Fruit fly (Drosophila melanogaster): ENCODE data around the gene CG14369.

CG14369 gene

DNA sequence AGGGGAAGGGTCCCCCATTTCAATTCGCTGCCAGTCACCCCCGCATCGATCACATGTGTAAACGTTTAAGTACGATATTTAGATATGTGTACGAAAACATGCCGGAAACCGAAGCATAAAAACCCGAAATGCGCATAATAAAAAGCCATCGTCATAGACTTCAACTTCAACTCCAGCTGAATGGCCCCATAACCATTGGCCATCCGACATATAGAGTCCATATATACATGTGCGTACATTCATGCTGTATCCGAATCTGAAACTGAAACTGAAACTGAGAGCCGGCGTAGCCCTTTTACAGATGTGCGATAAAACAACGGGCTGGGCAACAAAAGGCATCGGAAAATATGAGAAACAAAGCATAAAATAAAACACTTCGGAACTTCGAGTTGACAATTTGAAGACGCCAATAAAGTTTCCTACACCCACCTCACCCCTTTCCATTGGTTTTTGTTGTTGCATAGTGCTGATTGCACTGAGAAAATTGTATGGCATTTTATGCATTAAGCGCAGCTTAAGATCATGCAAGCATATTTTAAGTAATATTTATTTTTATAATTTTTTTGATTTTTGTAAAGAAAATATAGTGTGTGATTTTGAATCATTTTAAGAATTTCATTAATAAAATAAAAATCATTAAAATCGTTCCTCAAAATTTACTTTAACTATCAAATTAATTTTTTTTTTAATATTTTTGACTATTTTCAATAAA lies 44.6 kb downstream of the CG14369 start (continued):
- peak; percentile 68 for TF ChIP-seq CG31441 (GFP tag; IDR thresholded peaks at IDR 0.05)
- TF ChIP-seq Hmx (GFP tag; optimal IDR thresholded peaks at IDR 0.05) = no peak
- no peak for TF ChIP-seq zen2 (GFP tag; IDR thresholded peaks at IDR 0.05; ENCODE audit: partially characterized antibody)
- no peak for TF ChIP-seq chif (GFP tag; optimal IDR thresholded peaks at IDR 0.05)
- peak; percentile 47 for TF ChIP-seq grn (GFP tag; optimal IDR thresholded peaks at IDR 0.05)
- no peak for TF ChIP-seq CG3838 (GFP tag; optimal IDR thresholded peaks at IDR 0.05)
- TF ChIP-seq unpg (GFP tag; optimal IDR thresholded peaks at IDR 0.05) = peak; percentile 28
- no peak for TF ChIP-seq run (tag; optimal IDR thresholded peaks at IDR 0.05)
- TF ChIP-seq CG7786 (GFP tag; optimal IDR thresholded peaks at IDR 0.05) = no peak
- TF ChIP-seq CG15601 (tag; optimal IDR thresholded peaks at IDR 0.05) = peak; percentile 9
- no peak for TF ChIP-seq CG3281 (GFP tag; optimal IDR thresholded peaks at IDR 0.05)
- no peak for TF ChIP-seq sima (GFP tag; optimal IDR thresholded peaks at IDR 0.05)
- no peak for TF ChIP-seq h (optimal IDR thresholded peaks at IDR 0.05)
- TF ChIP-seq HLH4C (GFP tag; IDR thresholded peaks at IDR 0.05; ENCODE audit: partially characterized antibody) = no peak
- TF ChIP-seq Doc2 (GFP tag; IDR thresholded peaks at IDR 0.05) = no peak
- no peak for TF ChIP-seq E2f1 (GFP tag; IDR thresholded peaks at IDR 0.05)
- TF ChIP-seq CG11456 (GFP tag; IDR thresholded peaks at IDR 0.05) = 0 out of 3 replicates have a peak, but pooled peaks have one; percentile 46
- TF ChIP-seq bsh (GFP tag; optimal IDR thresholded peaks at IDR 0.05) = peak in 1 of 2 experiments; percentile 11
- 0 out of 2 replicates have a peak, but pooled peaks have one; percentile 18 for TF ChIP-seq HLH3B (GFP tag; IDR thresholded peaks at IDR 0.05)
- peak; percentile 63 for TF ChIP-seq CG11504 (tag; optimal IDR thresholded peaks at IDR 0.05)
- TF ChIP-seq Sox102F (GFP tag; optimal IDR thresholded peaks at IDR 0.05) = peak; percentile 34
- TF ChIP-seq BEAF-32 (GFP tag; optimal IDR thresholded peaks at IDR 0.05) = no peak
- no peak for TF ChIP-seq Sin3A (optimal IDR thresholded peaks at IDR 0.05)
- no peak for TF ChIP-seq Fer1 (GFP tag; optimal IDR thresholded peaks at IDR 0.05)
- no peak for TF ChIP-seq CG12942 (GFP tag; optimal IDR thresholded peaks at IDR 0.05)
- no peak for TF ChIP-seq corto (GFP tag; optimal IDR thresholded peaks at IDR 0.05)
- TF ChIP-seq CG8388 (GFP tag; optimal IDR thresholded peaks at IDR 0.05) = peak; percentile 13
- peak; percentile 25 for TF ChIP-seq trem (tag; optimal IDR thresholded peaks at IDR 0.05)
- peak; percentile 38 for TF ChIP-seq PHDP (tag; optimal IDR thresholded peaks at IDR 0.05)
- TF ChIP-seq ftz-f1 (GFP tag; optimal IDR thresholded peaks at IDR 0.05) = no peak
- TF ChIP-seq gsb-n (tag; optimal IDR thresholded peaks at IDR 0.05) = peak; percentile 43
- TF ChIP-seq CG6254 (GFP tag; optimal IDR thresholded peaks at IDR 0.05) = peak; percentile 31
- TF ChIP-seq grau (tag; optimal IDR thresholded peaks at IDR 0.05) = peak; percentile 30
- TF ChIP-seq CG14710 (tag; optimal IDR thresholded peaks at IDR 0.05) = peak; percentile 36
- no peak for TF ChIP-seq bowl (GFP tag; IDR thresholded peaks at IDR 0.05)
- 0 out of 2 replicates have a peak, but pooled peaks have one; percentile 3 for TF ChIP-seq H2.0 (GFP tag; IDR thresholded peaks at IDR 0.05)
- TF ChIP-seq chinmo (GFP tag; IDR thresholded peaks at IDR 0.05; ENCODE audit: partially characterized antibody) = 0 out of 4 replicates have a peak, but pooled peaks have one; percentile 58
- TF ChIP-seq CG2199 (GFP tag; IDR thresholded peaks at IDR 0.05) = peak; percentile 70; the same call in 1 of the 3 replicates
- no peak for TF ChIP-seq sens-2 (GFP tag; IDR thresholded peaks at IDR 0.05)
- TF ChIP-seq HmgD (GFP tag; optimal IDR thresholded peaks at IDR 0.05) = no peak
- no peak for TF ChIP-seq ro (GFP tag; IDR thresholded peaks at IDR 0.05)
- peak; percentile 46 for TF ChIP-seq CG2678 (tag; optimal IDR thresholded peaks at IDR 0.05)
- no peak for TF ChIP-seq amos (GFP tag; IDR thresholded peaks at IDR 0.05; ENCODE audit: partially characterized antibody)
- peak; percentile 69 for TF ChIP-seq CG13894 (tag; optimal IDR thresholded peaks at IDR 0.05)
- TF ChIP-seq CG7839 (tag; optimal IDR thresholded peaks at IDR 0.05) = peak; percentile 50
- peak; percentile 18 for TF ChIP-seq CG1233 (GFP tag; optimal IDR thresholded peaks at IDR 0.05)
- peak; percentile 18 for TF ChIP-seq az2 (GFP tag; optimal IDR thresholded peaks at IDR 0.05)
- TF ChIP-seq phol (tag; optimal IDR thresholded peaks at IDR 0.05) = peak; percentile 60
- peak; percentile 33 for TF ChIP-seq CG17359 (tag; optimal IDR thresholded peaks at IDR 0.05)

Measured in whole organism, embryonic.